Fruit fly (Drosophila melanogaster): ENCODE data around the gene CG7246.

The CG7246 gene

dm6 chrX:9119671-9120364 lies 39.0 kb upstream of the CG7246 start (continued):
- TF ChIP-seq D19B (GFP tag; optimal IDR thresholded peaks at IDR 0.05) (peak; percentile 7), tin (GFP tag; optimal IDR thresholded peaks at IDR 0.05) (peak; percentile 43), BtbVII (GFP tag; optimal IDR thresholded peaks at IDR 0.05) (peak; percentile 36), CG13424 (tag; optimal IDR thresholded peaks at IDR 0.05) (peak; percentile 27), ci (GFP tag; IDR thresholded peaks at IDR 0.05) (no peak), Blimp-1 (GFP tag; optimal IDR thresholded peaks at IDR 0.05) (peak; percentile 15), CG17385 (GFP tag; optimal IDR thresholded peaks at IDR 0.05) (peak; percentile 39), ewg (GFP tag; optimal IDR thresholded peaks at IDR 0.05) (no peak), Ssrp (tag; optimal IDR thresholded peaks at IDR 0.05) (peak; percentile 29), CG12236 (GFP tag; optimal IDR thresholded peaks at IDR 0.05) (no peak), PHDP (tag; optimal IDR thresholded peaks at IDR 0.05) (peak; percentile 6), Oli (tag; optimal IDR thresholded peaks at IDR 0.05) (peak; percentile 31), lmd (GFP tag; IDR thresholded peaks at IDR 0.05) (peak; percentile 44), scrt (GFP tag; optimal IDR thresholded peaks at IDR 0.05) (no peak), Hr3 (GFP tag; optimal IDR thresholded peaks at IDR 0.05) (peak; percentile 17), repo (GFP tag; optimal IDR thresholded peaks at IDR 0.05) (no peak), cwo (GFP tag; optimal IDR thresholded peaks at IDR 0.05) (peak; percentile 0), zf30C (GFP tag; optimal IDR thresholded peaks at IDR 0.05) (peak; percentile 11), CG16815 (GFP tag; optimal IDR thresholded peaks at IDR 0.05) (peak; percentile 14), Ptx1 (GFP tag; IDR thresholded peaks at IDR 0.05) (0 out of 2 replicates have a peak, but pooled peaks have one; percentile 6), insv (GFP tag; optimal IDR thresholded peaks at IDR 0.05) (no peak), CG5180 (GFP tag; optimal IDR thresholded peaks at IDR 0.05) (peak; percentile 23), nerfin-1 (tag; optimal IDR thresholded peaks at IDR 0.05) (peak; percentile 15), CG2712 (tag; optimal IDR thresholded peaks at IDR 0.05) (peak; percentile 24), gfzf (GFP tag; optimal IDR thresholded peaks at IDR 0.05) (no peak), tio (GFP tag; optimal IDR thresholded peaks at IDR 0.05) (peak; percentile 6), dmrt99B (tag; optimal IDR thresholded peaks at IDR 0.05) (peak; percentile 60), Eip74EF (GFP tag; optimal IDR thresholded peaks at IDR 0.05) (no peak), D19A (tag; optimal IDR thresholded peaks at IDR 0.05) (no peak), maf-S (GFP tag; optimal IDR thresholded peaks at IDR 0.05) (no peak), CG7963 (GFP tag; IDR thresholded peaks at IDR 0.05; ENCODE audit: partially characterized antibody) (no peak), CG1233 (GFP tag; optimal IDR thresholded peaks at IDR 0.05) (peak; percentile 12), dan (GFP tag; IDR thresholded peaks at IDR 0.05) (no peak), CG2678 (tag; optimal IDR thresholded peaks at IDR 0.05) (peak; percentile 62), Chrac-16 (GFP tag; optimal IDR thresholded peaks at IDR 0.05) (peak; percentile 28), CG12391 (tag; optimal IDR thresholded peaks at IDR 0.05) (peak; percentile 28), sug (tag; optimal IDR thresholded peaks at IDR 0.05) (no peak), zen (tag; optimal IDR thresholded peaks at IDR 0.05) (no peak), CG10209 (GFP tag; optimal IDR thresholded peaks at IDR 0.05) (peak; percentile 34), CG12219 (GFP tag; optimal IDR thresholded peaks at IDR 0.05) (peak; percentile 16), CG16779 (GFP tag; IDR thresholded peaks at IDR 0.05) (no peak), CG15269 (tag; optimal IDR thresholded peaks at IDR 0.05) (peak; percentile 50), Med (GFP tag) (peak; percentile 63), Atf6 (GFP tag; IDR thresholded peaks at IDR 0.05) (no peak), CG3281 (GFP tag; optimal IDR thresholded peaks at IDR 0.05) (peak; percentile 33), sens (GFP tag) (peak; percentile 73), Hsf (GFP tag; optimal IDR thresholded peaks at IDR 0.05) (peak; percentile 7), CG11504 (tag; optimal IDR thresholded peaks at IDR 0.05) (peak; percentile 67)
